Fruit fly (Drosophila melanogaster) whole organism, embryonic: ENCODE measurements around the gene Blos4.

Experiments used
- Asciz ChIP-seq: fragments of 200-800 bp; sonication (Bioruptor generic); optimal IDR thresholded peaks from 2 replicates; lab custom pipeline; 2017; ENCODE audit warnings: missing biosample characterization, mild to moderate bottlenecking, missing genetic modification characterization, missing genetic modification reagents
- Bgb ChIP-seq: fragments of 200-800 bp; sonication (Bioruptor generic); IDR thresholded peaks from 2 replicates; pipeline ENCODE4 v1.3.6; 2022; ENCODE audit warnings: missing biosample characterization, missing genetic modification characterization; ENCODE audit not compliant: partially characterized antibody
- CG11093 ChIP-seq: fragments of 200-800 bp; sonication (Bioruptor generic); IDR thresholded peaks from 3 replicates; pipeline ENCODE4 v1.3.6; 2022; ENCODE audit warnings: missing biosample characterization, missing genetic modification characterization
- CG11456 ChIP-seq: fragments of 200-800 bp; sonication (Bioruptor generic); IDR thresholded peaks from 3 replicates; pipeline ENCODE4 v1.3.6; 2022; ENCODE audit warnings: missing biosample characterization, missing genetic modification characterization
- CG12104 ChIP-seq: fragments of 200-800 bp; sonication (Bioruptor generic); optimal IDR thresholded peaks from 3 replicates; lab custom pipeline; 2016; ENCODE audit warnings: missing biosample characterization, missing genetic modification characterization
- CG12299 ChIP-seq: fragments of 200-800 bp; sonication (Bioruptor generic); optimal IDR thresholded peaks from 2 replicates; lab custom pipeline; 2018; ENCODE audit warnings: missing biosample characterization, mild to moderate bottlenecking, missing genetic modification characterization
- CG15269 ChIP-seq: fragments of 200-800 bp; sonication (Bioruptor generic); optimal IDR thresholded peaks from 2 replicates; lab custom pipeline; 2018; ENCODE audit warnings: missing biosample characterization, mild to moderate bottlenecking, missing genetic modification characterization, moderate library complexity
- CG17829 ChIP-seq: fragments of 200-800 bp; optimal IDR thresholded peaks from 2 replicates; lab custom pipeline; 2019; ENCODE audit warnings: missing biosample characterization, mild to moderate bottlenecking, missing genetic modification characterization, moderate library complexity
- CG1792 ChIP-seq: fragments of 200-800 bp; sonication (Bioruptor generic); optimal IDR thresholded peaks from 2 replicates; lab custom pipeline; 2016; ENCODE audit warnings: missing biosample characterization, missing genetic modification characterization
- CG2889 ChIP-seq: fragments of 200-800 bp; sonication (Bioruptor generic); IDR thresholded peaks from 3 replicates; pipeline ENCODE4 v1.3.6; 2022; ENCODE audit warnings: missing biosample characterization, missing genetic modification characterization
- CG3407 ChIP-seq: fragments of 200-800 bp; sonication (Bioruptor generic); optimal IDR thresholded peaks from 2 replicates; lab custom pipeline; 2018; ENCODE audit warnings: missing biosample characterization, mild to moderate bottlenecking, missing genetic modification characterization
- CG34224 ChIP-seq: fragments of 200-800 bp; sonication (Bioruptor generic); IDR thresholded peaks from 3 replicates; pipeline ENCODE4 v1.3.6; 2022; ENCODE audit warnings: missing biosample characterization, missing genetic modification characterization; ENCODE audit not compliant: partially characterized antibody
- CG34376 ChIP-seq: fragments of 200-800 bp; sonication (Bioruptor generic); optimal IDR thresholded peaks from 2 replicates; lab custom pipeline; 2018; ENCODE audit warnings: missing biosample characterization, mild to moderate bottlenecking, missing genetic modification characterization
- CG3995 ChIP-seq: fragments of 200-800 bp; sonication (Bioruptor generic); optimal IDR thresholded peaks from 3 replicates; lab custom pipeline; 2016; ENCODE audit warnings: missing biosample characterization, missing genetic modification characterization
- CG4424 ChIP-seq: fragments of 200-800 bp; sonication (Bioruptor generic); optimal IDR thresholded peaks from 3 replicates; lab custom pipeline; 2016; ENCODE audit warnings: missing biosample characterization, missing genetic modification characterization
- CG4730 ChIP-seq: fragments of 200-800 bp; sonication (Bioruptor generic); IDR thresholded peaks from 2 replicates; pipeline ENCODE4 v1.3.6; 2022; ENCODE audit warnings: missing biosample characterization, missing genetic modification characterization
- CG7839 ChIP-seq: fragments of 200-800 bp; sonication (Bioruptor generic); optimal IDR thresholded peaks from 3 replicates; lab custom pipeline; 2018; ENCODE audit warnings: missing biosample characterization, mild to moderate bottlenecking, missing genetic modification characterization, moderate library complexity
- CG8944 ChIP-seq: fragments of 200-800 bp; sonication (Bioruptor generic); optimal IDR thresholded peaks from 3 replicates; lab custom pipeline; 2016; ENCODE audit warnings: missing biosample characterization, missing genetic modification characterization
- CTCF ChIP-seq: fragments of 200-800 bp; sonication (Bioruptor generic); optimal IDR thresholded peaks from 2 replicates; lab custom pipeline; 2017; ENCODE audit warnings: missing biosample characterization, mild to moderate bottlenecking, missing genetic modification characterization, moderate library complexity
- CkIIα-i1 ChIP-seq: fragments of 200-800 bp; sonication (Bioruptor generic); IDR thresholded peaks from 2 replicates; pipeline ENCODE4 v1.3.6; 2022; ENCODE audit warnings: missing biosample characterization, missing genetic modification characterization
- Dek ChIP-seq: fragments of 200-800 bp; sonication (Bioruptor generic); optimal IDR thresholded peaks from 3 replicates; lab custom pipeline; 2019; ENCODE audit warnings: missing biosample characterization, mild to moderate bottlenecking, missing genetic modification characterization, moderate library complexity
- Dfd ChIP-seq, 2 experiments: fragments of >200 bp; optimal IDR thresholded peaks; 2 replicates each; lab custom pipeline; 2017; ENCODE audit warnings: missing biosample characterization in 2 of 2, missing genetic modification characterization in 2 of 2
- Eip74EF ChIP-seq, 2 experiments: fragments of 200-800 bp in 1 of 2; fragments of >200 bp in 1 of 2; sonication (Bioruptor generic) in 1 of 2; optimal IDR thresholded peaks; 2 replicates each; lab custom pipeline; 2017 to 2019; ENCODE audit warnings: missing biosample characterization in 2 of 2, missing genetic modification characterization in 2 of 2, mild to moderate bottlenecking in 1 of 2, moderate library complexity in 1 of 2
- HmgD ChIP-seq: fragments of 200-800 bp; sonication (Bioruptor generic); optimal IDR thresholded peaks from 3 replicates; lab custom pipeline; 2016; ENCODE audit warnings: missing biosample characterization, missing genetic modification characterization
- Hmr ChIP-seq: fragments of 200-800 bp; sonication (Bioruptor generic); optimal IDR thresholded peaks from 3 replicates; lab custom pipeline; 2017; ENCODE audit warnings: mild to moderate bottlenecking, missing biosample characterization, missing genetic modification reagents, missing genetic modification characterization
- Hr3 ChIP-seq: fragments of 200-800 bp; sonication (Bioruptor generic); optimal IDR thresholded peaks from 3 replicates; lab custom pipeline; 2016; ENCODE audit warnings: missing biosample characterization, missing genetic modification characterization
- Lpt ChIP-seq: fragments of >200 bp; optimal IDR thresholded peaks from 2 replicates; lab custom pipeline; 2018; ENCODE audit warnings: missing biosample characterization, missing genetic modification characterization
- Max ChIP-seq: fragments of 200-800 bp; sonication (Bioruptor generic); optimal IDR thresholded peaks from 2 replicates; lab custom pipeline; 2016; ENCODE audit warnings: missing biosample characterization, mild to moderate bottlenecking, missing genetic modification characterization
- Med ChIP-seq: fragments of 200-800 bp; sonication (Bioruptor generic); peaks from one replicate; lab custom pipeline; 2016; ENCODE audit warnings: missing biosample characterization, missing genetic modification characterization, mild to moderate bottlenecking, inconsistent platforms, moderate library complexity
- Vsx1 ChIP-seq: fragments of 200-800 bp; sonication (Bioruptor generic); optimal IDR thresholded peaks from 2 replicates; lab custom pipeline; 2017; ENCODE audit warnings: missing biosample characterization, mild to moderate bottlenecking, missing genetic modification characterization, missing genetic modification reagents
- al ChIP-seq: fragments of 200-800 bp; sonication (Bioruptor generic); IDR thresholded peaks from 2 replicates; pipeline ENCODE4 v1.3.6; 2022; ENCODE audit warnings: missing biosample characterization, missing genetic modification characterization
- ara ChIP-seq: fragments of 200-800 bp; sonication (Bioruptor generic); IDR thresholded peaks from 2 replicates; pipeline ENCODE4 v1.3.6; 2022; ENCODE audit warnings: missing biosample characterization, missing genetic modification characterization
- bsh ChIP-seq, 2 experiments: fragments of 200-800 bp; sonication (Bioruptor generic); optimal IDR thresholded peaks; 2 replicates each; lab custom pipeline; 2017 to 2018; ENCODE audit warnings: mild to moderate bottlenecking in 2 of 2, missing biosample characterization in 2 of 2, missing genetic modification characterization in 2 of 2, moderate library complexity in 1 of 2
- chinmo ChIP-seq: fragments of 200-800 bp; sonication (Bioruptor generic); IDR thresholded peaks from 4 replicates; pipeline ENCODE4 v1.3.6; 2022; ENCODE audit warnings: missing biosample characterization, missing genetic modification characterization; ENCODE audit not compliant: partially characterized antibody
- dmrt99B ChIP-seq: fragments of 200-800 bp; sonication (Bioruptor generic); optimal IDR thresholded peaks from 2 replicates; lab custom pipeline; 2018; ENCODE audit warnings: missing biosample characterization, mild to moderate bottlenecking, missing genetic modification characterization, moderate library complexity
- eve ChIP-seq, 2 experiments: fragments of >200 bp; optimal IDR thresholded peaks; 2 replicates each; lab custom pipeline; 2017; ENCODE audit warnings: missing biosample characterization in 2 of 2, missing genetic modification characterization in 2 of 2
- hbn ChIP-seq: fragments of 200-800 bp; sonication (Bioruptor generic); IDR thresholded peaks from 2 replicates; pipeline ENCODE4 v1.3.6; 2022; ENCODE audit warnings: missing biosample characterization, missing genetic modification characterization; ENCODE audit not compliant: partially characterized antibody
- lab ChIP-seq: fragments of 200-800 bp; sonication (Bioruptor generic); optimal IDR thresholded peaks from 3 replicates; lab custom pipeline; 2017; ENCODE audit warnings: missing biosample characterization, missing genetic modification characterization, mild to moderate bottlenecking, moderate library complexity, missing genetic modification reagents
- lilli ChIP-seq: fragments of 200-800 bp; sonication (Bioruptor generic); optimal IDR thresholded peaks from 3 replicates; lab custom pipeline; 2016; ENCODE audit warnings: missing biosample characterization, missing genetic modification characterization
- lov ChIP-seq, 2 experiments: fragments of 200-800 bp in 1 of 2; fragments of >200 bp in 1 of 2; sonication (Bioruptor generic) in 1 of 2; IDR thresholded peaks in 1 of 2; optimal IDR thresholded peaks in 1 of 2; 2 replicates in 1 of 2; 3 replicates in 1 of 2; pipeline versions ENCODE4 v1.3.6 to Lab custom; 2017 to 2022; ENCODE audit warnings: missing biosample characterization in 1 of 2, missing genetic modification characterization in 1 of 2
- mirr ChIP-seq: fragments of 200-800 bp; sonication (Bioruptor generic); optimal IDR thresholded peaks from 3 replicates; lab custom pipeline; 2018; ENCODE audit warnings: missing biosample characterization, mild to moderate bottlenecking, missing genetic modification characterization
- psq ChIP-seq: fragments of 200-800 bp; sonication (Bioruptor generic); optimal IDR thresholded peaks from 2 replicates; lab custom pipeline; 2017; ENCODE audit warnings: missing biosample characterization, missing genetic modification characterization
- sd ChIP-seq: fragments of 200-800 bp; sonication (Bioruptor generic); optimal IDR thresholded peaks from 3 replicates; lab custom pipeline; 2018; ENCODE audit warnings: missing biosample characterization, mild to moderate bottlenecking, missing genetic modification characterization, moderate library complexity
- sens ChIP-seq: fragments of 200-800 bp; sonication (Bioruptor generic); peaks from one replicate; lab custom pipeline; 2016; ENCODE audit warnings: missing biosample characterization, missing genetic modification characterization
- slou ChIP-seq: fragments of 200-800 bp; sonication (Bioruptor generic); optimal IDR thresholded peaks from 3 replicates; lab custom pipeline; 2016; ENCODE audit warnings: missing biosample characterization, missing genetic modification characterization
- sug ChIP-seq: fragments of 200-800 bp; optimal IDR thresholded peaks from 2 replicates; lab custom pipeline; 2019; ENCODE audit warnings: missing biosample characterization, mild to moderate bottlenecking, missing genetic modification characterization, moderate library complexity
- tin ChIP-seq: fragments of 200-800 bp; sonication (Bioruptor generic); optimal IDR thresholded peaks from 3 replicates; lab custom pipeline; 2016; ENCODE audit warnings: missing biosample characterization, missing genetic modification characterization
- zen ChIP-seq: fragments of 200-800 bp; sonication (Bioruptor generic); optimal IDR thresholded peaks from 3 replicates; lab custom pipeline; 2018; ENCODE audit warnings: missing biosample characterization, mild to moderate bottlenecking, missing genetic modification characterization, moderate library complexity

Gene Blos4

dm6 chr3L:10862544-10863474 is 16.1 kb upstream of the Blos4 start:
- peak; percentile 33 for TF ChIP-seq zen (tag; lab: Kevin White, UChicago)
- TF ChIP-seq CG12299, result no peak
- no peak for TF ChIP-seq CG11456 (GFP tag; lab: Robert Waterston, UW)
- no peak for TF ChIP-seq Hr3 (GFP tag; lab: Kevin White, UChicago)
- peak; percentile 50 for TF ChIP-seq sens (GFP tag; lab: Kevin White, UChicago)
- no peak for TF ChIP-seq CG12104 (GFP tag; lab: Kevin White, UChicago)
- 0 out of 2 replicates have a peak, but pooled peaks have one; percentile 26 for TF ChIP-seq ara (GFP tag; lab: Robert Waterston, UW)
- no peak for TF ChIP-seq CkIIα-i1 (GFP tag; lab: Robert Waterston, UW)
- no peak for TF ChIP-seq bsh (GFP tag; optimal IDR thresholded peaks at IDR 0.05; lab: Kevin White, UChicago)
- TF ChIP-seq CG3995 (GFP tag; lab: Kevin White, UChicago), result no peak
- peak; percentile 3 for TF ChIP-seq lab (GFP tag; lab: Kevin White, UChicago)
- TF ChIP-seq CG2889 (GFP tag; lab: Robert Waterston, UW), result no peak
- TF ChIP-seq Asciz (GFP tag; lab: Kevin White, UChicago), result no peak
- peak in 1 of 2 experiments; percentile 43 for TF ChIP-seq Eip74EF (GFP tag; optimal IDR thresholded peaks at IDR 0.05; lab: Kevin White, UChicago)
- no peak for TF ChIP-seq lov (optimal IDR thresholded peaks at IDR 0.05; lab: Kevin White, UChicago)
- TF ChIP-seq lov (GFP tag; IDR thresholded peaks at IDR 0.05; lab: Robert Waterston, UW), result no peak
- TF ChIP-seq CG34376 (GFP tag; lab: Kevin White, UChicago), result peak; percentile 43
- no peak for TF ChIP-seq psq
- peak; percentile 82 for TF ChIP-seq sd (tag; lab: Kevin White, UChicago)
- no peak for TF ChIP-seq Dfd (GFP tag; optimal IDR thresholded peaks at IDR 0.05; lab: Kevin White, UChicago)
- TF ChIP-seq lilli (GFP tag; lab: Kevin White, UChicago), result no peak
- no peak for TF ChIP-seq CG34224
- TF ChIP-seq CTCF (GFP tag; lab: Kevin White, UChicago), result peak; percentile 90
- no peak for TF ChIP-seq CG7839 (tag; lab: Kevin White, UChicago)
- TF ChIP-seq chinmo (GFP tag; lab: Robert Waterston, UW), result 0 out of 4 replicates have a peak, but pooled peaks have one; percentile 20
- TF ChIP-seq CG3407, result no peak
- no peak for TF ChIP-seq dmrt99B (tag; lab: Kevin White, UChicago)
- TF ChIP-seq slou (GFP tag; lab: Kevin White, UChicago), result no peak
- no peak for TF ChIP-seq CG1792 (GFP tag; lab: Kevin White, UChicago)
- no peak for TF ChIP-seq Hmr (GFP tag; lab: Kevin White, UChicago)
- no peak for TF ChIP-seq hbn (GFP tag; lab: Robert Waterston, UW)
- no peak for TF ChIP-seq Bgb
- TF ChIP-seq Vsx1, result peak; percentile 81
- TF ChIP-seq CG17829 (tag; lab: Kevin White, UChicago), result peak; percentile 100
- TF ChIP-seq CG4730 (GFP tag; lab: Robert Waterston, UW), result no peak
- TF ChIP-seq al (GFP tag; lab: Robert Waterston, UW), result no peak
- no peak for TF ChIP-seq CG8944 (GFP tag; lab: Kevin White, UChicago)
- no peak for TF ChIP-seq CG15269 (tag; lab: Kevin White, UChicago)
- no peak for TF ChIP-seq CG4424 (GFP tag; lab: Kevin White, UChicago)
- TF ChIP-seq Dek (tag; lab: Kevin White, UChicago), result no peak
- no peak for TF ChIP-seq Max (GFP tag; lab: Kevin White, UChicago)
- TF ChIP-seq Med (GFP tag; lab: Kevin White, UChicago), result peak; percentile 18
- no peak for TF ChIP-seq CG11093 (GFP tag; lab: Robert Waterston, UW)
- peak; percentile 83 for TF ChIP-seq sug (tag; lab: Kevin White, UChicago)
- TF ChIP-seq eve (GFP tag; optimal IDR thresholded peaks at IDR 0.05; lab: Kevin White, UChicago), result peak in 1 of 2 experiments; percentile 75
- no peak for TF ChIP-seq tin
- no peak for TF ChIP-seq HmgD (GFP tag; lab: Kevin White, UChicago)
- TF ChIP-seq Lpt (GFP tag; lab: Kevin White, UChicago), result no peak
- TF ChIP-seq mirr, result peak; percentile 44
